Worm (Caenorhabditis elegans) whole organism, L2 larva: ENCODE measurements around the gene chdh-1.

Source experiments
- aly-2 ChIP-seq: fragments of 150-350 bp; optimal IDR thresholded peaks from 2 replicates; lab custom pipeline; 2014; ENCODE audit warnings: missing biosample characterization, missing genetic modification characterization
- elt-3 ChIP-seq: sonication (generic microtip); optimal IDR thresholded peaks from 2 replicates; lab custom pipeline; 2017; ENCODE audit warnings: missing biosample characterization, missing genetic modification characterization
- fos-1 ChIP-seq: fragments of 150-350 bp; optimal IDR thresholded peaks from 2 replicates; lab custom pipeline; 2014; ENCODE audit warnings: missing biosample characterization, missing genetic modification characterization
- lsy-2 ChIP-seq, 2 experiments: fragments of 150-350 bp in 1 of 2; sonication (generic microtip) in 1 of 2; optimal IDR thresholded peaks; 2 replicates each; lab custom pipeline; 2014 to 2017; ENCODE audit warnings: missing biosample characterization in 2 of 2, missing genetic modification characterization in 2 of 2
- nhr-129 ChIP-seq: fragments of 150-350 bp; optimal IDR thresholded peaks from 2 replicates; lab custom pipeline; 2014; ENCODE audit warnings: missing biosample characterization, missing genetic modification characterization
- nhr-237 ChIP-seq: fragments of 150-350 bp; optimal IDR thresholded peaks from 2 replicates; lab custom pipeline; 2014; ENCODE audit warnings: missing biosample characterization, missing genetic modification characterization
- nhr-25 ChIP-seq: fragments of 150-350 bp; sonication (generic microtip); optimal IDR thresholded peaks from 3 replicates; lab custom pipeline; 2014; ENCODE audit warnings: missing biosample characterization, missing genetic modification characterization
- unc-39 ChIP-seq: fragments of 150-350 bp; optimal IDR thresholded peaks from 2 replicates; lab custom pipeline; 2014; ENCODE audit warnings: missing biosample characterization, missing genetic modification characterization
- unc-62 ChIP-seq: fragments of 150-350 bp; optimal IDR thresholded peaks from 2 replicates; lab custom pipeline; 2014; ENCODE audit warnings: missing biosample characterization, missing genetic modification reagents, missing genetic modification characterization

ce11 chrII:8695783-8696182, 2.9 kb downstream of the chdh-1 start, which contains the start of gene C34C6.10:
- no peak for TF ChIP-seq nhr-237 (tag; lab: Kevin White, UChicago)
- no peak for TF ChIP-seq unc-39 (tag; lab: Kevin White, UChicago)
- no peak for TF ChIP-seq fos-1 (tag; lab: Kevin White, UChicago)
- no peak for TF ChIP-seq unc-62 (GFP tag; lab: Kevin White, UChicago)
- no peak for TF ChIP-seq elt-3 (tag; lab: Kevin White, UChicago)
- no peak for TF ChIP-seq aly-2 (tag; lab: Kevin White, UChicago)
- no peak for TF ChIP-seq lsy-2 (tag; optimal IDR thresholded peaks at IDR 0.05; lab: Kevin White, UChicago)
- no peak for TF ChIP-seq nhr-129
- TF ChIP-seq nhr-25 (tag; lab: Kevin White, UChicago): no peak
